Worm (Caenorhabditis elegans): Measurements from ENCODE around the gene F26F2.1.

DNA sequence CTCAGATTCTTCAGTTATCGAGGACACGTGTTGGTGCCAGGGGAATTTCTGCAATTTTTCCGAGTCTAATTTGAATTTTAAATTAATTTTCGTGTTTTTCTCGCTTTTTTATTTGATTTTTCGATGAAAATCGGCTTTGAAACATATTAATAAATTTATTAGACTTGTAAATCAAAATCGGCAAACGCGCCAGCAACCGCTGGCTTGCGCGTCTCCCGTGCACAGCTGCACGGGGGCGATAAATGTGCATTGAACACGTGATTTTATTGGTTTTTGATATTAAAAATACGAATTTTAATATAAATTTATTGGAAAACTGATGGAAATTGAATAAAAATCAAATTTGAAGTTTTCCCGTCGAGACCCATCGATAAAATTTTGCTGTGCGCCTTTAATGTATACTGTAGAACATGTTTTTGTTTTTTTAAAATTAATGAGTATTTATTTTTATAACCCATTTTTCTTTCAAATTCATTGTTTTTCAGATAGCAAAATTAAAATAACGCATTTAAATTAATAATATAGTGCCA is 18.9 kb upstream of the F26F2.1 start, which contains the start of gene F26F2.7:
- no peak for TF ChIP-seq unc-39 (tag; optimal IDR thresholded peaks at IDR 0.05)
- peak; percentile 70 for TF ChIP-seq lin-13 (tag; optimal IDR thresholded peaks at IDR 0.05)
- no peak for TF ChIP-seq ztf-11 (tag; optimal IDR thresholded peaks at IDR 0.05)
- TF ChIP-seq sptf-1 (tag; optimal IDR thresholded peaks at IDR 0.05) = peak; percentile 95
- TF ChIP-seq ceh-43 (GFP tag; optimal IDR thresholded peaks at IDR 0.05) = peak; percentile 34
- TF ChIP-seq nhr-237 (tag; optimal IDR thresholded peaks at IDR 0.05) = no peak
- TF ChIP-seq ceh-83 (GFP tag; optimal IDR thresholded peaks at IDR 0.05) = peak; percentile 61
- TF ChIP-seq elt-3 (tag; optimal IDR thresholded peaks at IDR 0.05) = no peak

Measured in whole organism, mixed stage, embryonic.